Fruit fly (Drosophila melanogaster) whole organism, embryonic: ENCODE results near the gene CG17359.

Experiments
- Ada2b ChIP-seq: fragments of 200-800 bp; sonication (Bioruptor generic); IDR thresholded peaks from 2 replicates; pipeline ENCODE4 v1.3.6; 2022; ENCODE audit warnings: missing biosample characterization, missing genetic modification characterization
- CG10209 ChIP-seq: fragments of 200-800 bp; sonication (Bioruptor generic); optimal IDR thresholded peaks from 3 replicates; lab custom pipeline; 2017; ENCODE audit warnings: missing biosample characterization, mild to moderate bottlenecking, missing genetic modification characterization, missing genetic modification reagents
- CG10321 ChIP-seq: fragments of 200-800 bp; sonication (Bioruptor generic); IDR thresholded peaks from 2 replicates; pipeline ENCODE4 v1.3.6; 2022; ENCODE audit warnings: missing biosample characterization, missing genetic modification characterization
- CG11085 ChIP-seq: fragments of 200-800 bp; sonication (Bioruptor generic); IDR thresholded peaks from 2 replicates; pipeline ENCODE4 v1.3.6; 2022; ENCODE audit warnings: missing biosample characterization, missing genetic modification characterization
- CG11695 ChIP-seq: fragments of 200-800 bp; sonication (Bioruptor generic); IDR thresholded peaks from 3 replicates; pipeline ENCODE4 v1.3.6; 2022; ENCODE audit warnings: missing biosample characterization, missing genetic modification characterization
- CG12071 ChIP-seq: fragments of 200-800 bp; sonication (Bioruptor generic); optimal IDR thresholded peaks from 3 replicates; lab custom pipeline; 2018; ENCODE audit warnings: missing biosample characterization, mild to moderate bottlenecking, missing genetic modification characterization
- CG12104 ChIP-seq: fragments of 200-800 bp; sonication (Bioruptor generic); optimal IDR thresholded peaks from 3 replicates; lab custom pipeline; 2016; ENCODE audit warnings: missing biosample characterization, missing genetic modification characterization
- CG12744 ChIP-seq: fragments of 200-800 bp; sonication (Bioruptor generic); optimal IDR thresholded peaks from 2 replicates; lab custom pipeline; 2016; ENCODE audit warnings: missing biosample characterization, missing genetic modification characterization
- CG13624 ChIP-seq: fragments of 200-800 bp; sonication (Bioruptor generic); optimal IDR thresholded peaks from 2 replicates; lab custom pipeline; 2016; ENCODE audit warnings: missing biosample characterization, missing genetic modification characterization
- CG14710 ChIP-seq: fragments of 200-800 bp; sonication (Bioruptor generic); optimal IDR thresholded peaks from 3 replicates; lab custom pipeline; 2019; ENCODE audit warnings: missing biosample characterization, mild to moderate bottlenecking, missing genetic modification characterization, moderate library complexity
- CG17328 ChIP-seq: fragments of 200-800 bp; sonication (Bioruptor generic); IDR thresholded peaks from 2 replicates; pipeline ENCODE4 v1.3.6; 2022; ENCODE audit warnings: missing biosample characterization, missing genetic modification characterization
- CG17359 ChIP-seq: fragments of 200-800 bp; sonication (Bioruptor generic); optimal IDR thresholded peaks from 3 replicates; lab custom pipeline; 2018; ENCODE audit warnings: missing biosample characterization, mild to moderate bottlenecking, missing genetic modification characterization, moderate library complexity
- CG18476 ChIP-seq: fragments of 200-800 bp; sonication (Bioruptor generic); optimal IDR thresholded peaks from 2 replicates; lab custom pipeline; 2016; ENCODE audit warnings: missing biosample characterization, mild to moderate bottlenecking, missing genetic modification characterization
- CG2199 ChIP-seq: fragments of 200-800 bp; sonication (Bioruptor generic); IDR thresholded peaks from 3 replicates; pipeline ENCODE4 v1.3.6; 2022; ENCODE audit warnings: missing biosample characterization, missing genetic modification characterization
- CG2202 ChIP-seq: fragments of 200-800 bp; sonication (Bioruptor generic); optimal IDR thresholded peaks from 2 replicates; lab custom pipeline; 2018; ENCODE audit warnings: missing biosample characterization, mild to moderate bottlenecking, missing genetic modification characterization
- CG30403 ChIP-seq: fragments of 200-800 bp; sonication (Bioruptor generic); optimal IDR thresholded peaks from 3 replicates; lab custom pipeline; 2016; ENCODE audit warnings: missing biosample characterization, missing genetic modification characterization
- CG43689 ChIP-seq: fragments of 200-800 bp; sonication (Bioruptor generic); IDR thresholded peaks from 2 replicates; pipeline ENCODE4 v1.3.6; 2022; ENCODE audit warnings: missing biosample characterization, missing genetic modification characterization
- CG6689 ChIP-seq: fragments of 200-800 bp; sonication (Bioruptor generic); IDR thresholded peaks from 2 replicates; pipeline ENCODE4 v1.3.6; 2022; ENCODE audit warnings: missing biosample characterization, missing genetic modification characterization
- CG7357 ChIP-seq: fragments of 200-800 bp; sonication (Bioruptor generic); IDR thresholded peaks from 3 replicates; pipeline ENCODE4 v1.3.6; 2022; ENCODE audit warnings: missing biosample characterization, missing genetic modification characterization
- CG8765 ChIP-seq: fragments of 200-800 bp; sonication (Bioruptor generic); IDR thresholded peaks from 2 replicates; pipeline ENCODE4 v1.3.6; 2022; ENCODE audit warnings: missing biosample characterization, missing genetic modification characterization
- CG9727 ChIP-seq: fragments of 200-800 bp; sonication (Bioruptor generic); optimal IDR thresholded peaks from 3 replicates; lab custom pipeline; 2017; ENCODE audit warnings: missing biosample characterization, mild to moderate bottlenecking, missing genetic modification characterization
- CHES-1-like ChIP-seq: fragments of 200-800 bp; sonication (Bioruptor generic); optimal IDR thresholded peaks from 2 replicates; lab custom pipeline; 2016; ENCODE audit warnings: missing biosample characterization, missing genetic modification characterization
- Dll ChIP-seq: fragments of 200-800 bp; sonication (Bioruptor generic); IDR thresholded peaks from 4 replicates; pipeline ENCODE4 v1.3.6; 2022; ENCODE audit warnings: missing biosample characterization, missing genetic modification characterization; ENCODE audit not compliant: partially characterized antibody
- Drgx ChIP-seq: fragments of 200-800 bp; sonication (Bioruptor generic); IDR thresholded peaks from 2 replicates; pipeline ENCODE4 v1.3.6; 2022; ENCODE audit warnings: missing biosample characterization, missing genetic modification characterization
- HmgZ ChIP-seq: fragments of 200-800 bp; sonication (Bioruptor generic); optimal IDR thresholded peaks from 2 replicates; lab custom pipeline; 2018; ENCODE audit warnings: missing biosample characterization, mild to moderate bottlenecking, missing genetic modification characterization
- Med ChIP-seq: fragments of 200-800 bp; sonication (Bioruptor generic); peaks from one replicate; lab custom pipeline; 2016; ENCODE audit warnings: missing biosample characterization, missing genetic modification characterization, mild to moderate bottlenecking, inconsistent platforms, moderate library complexity
- Meics ChIP-seq: fragments of 200-800 bp; sonication (Bioruptor generic); optimal IDR thresholded peaks from 2 replicates; lab custom pipeline; 2017; ENCODE audit warnings: missing biosample characterization, mild to moderate bottlenecking, missing genetic modification characterization
- NC2β ChIP-seq: fragments of 200-800 bp; sonication (Bioruptor generic); optimal IDR thresholded peaks from 2 replicates; lab custom pipeline; 2016; ENCODE audit warnings: missing biosample characterization, missing genetic modification characterization
- Neu2 ChIP-seq: fragments of 200-800 bp; sonication (Bioruptor generic); optimal IDR thresholded peaks from 3 replicates; lab custom pipeline; 2016; ENCODE audit warnings: missing biosample characterization, missing genetic modification characterization, borderline replicate concordance
- Pdp1 ChIP-seq, 2 experiments: fragments of 200-800 bp; sonication (Bioruptor generic); optimal IDR thresholded peaks; 3 replicates each; lab custom pipeline; 2016; ENCODE audit warnings: missing biosample characterization in 2 of 2, missing genetic modification characterization in 2 of 2, mild to moderate bottlenecking in 1 of 2, moderate library complexity in 1 of 2
- Rx ChIP-seq: fragments of 200-800 bp; sonication (Bioruptor generic); IDR thresholded peaks from 2 replicates; pipeline ENCODE4 v1.3.6; 2022; ENCODE audit warnings: missing biosample characterization, missing genetic modification characterization
- Side ChIP-seq: fragments of 200-800 bp; sonication (Bioruptor generic); optimal IDR thresholded peaks from 2 replicates; lab custom pipeline; 2016; ENCODE audit warnings: missing biosample characterization, missing genetic modification characterization
- Sry-δ ChIP-seq: fragments of 200-800 bp; sonication (Bioruptor generic); optimal IDR thresholded peaks from 2 replicates; lab custom pipeline; 2016; ENCODE audit warnings: missing biosample characterization, missing genetic modification characterization
- Stat92E ChIP-seq, 3 experiments: fragments of >200 bp in 2 of 3; fragments of 200-800 bp in 1 of 3; sonication (Bioruptor generic) in 1 of 3; optimal IDR thresholded peaks; 2 replicates each; lab custom pipeline; 2017 to 2019; ENCODE audit warnings: missing biosample characterization in 3 of 3, missing genetic modification characterization in 3 of 3, mild to moderate bottlenecking in 1 of 3, moderate library complexity in 1 of 3
- ac ChIP-seq: fragments of 200-800 bp; sonication (Bioruptor generic); optimal IDR thresholded peaks from 3 replicates; lab custom pipeline; 2017; ENCODE audit warnings: missing biosample characterization, mild to moderate bottlenecking, missing genetic modification characterization
- az2 ChIP-seq: fragments of 200-800 bp; sonication (Bioruptor generic); optimal IDR thresholded peaks from 3 replicates; lab custom pipeline; 2016; ENCODE audit warnings: missing biosample characterization, missing genetic modification characterization
- bab2 ChIP-seq: fragments of 200-800 bp; sonication (Bioruptor generic); optimal IDR thresholded peaks from 2 replicates; lab custom pipeline; 2016; ENCODE audit warnings: missing biosample characterization, missing genetic modification characterization
- caup ChIP-seq: fragments of 200-800 bp; sonication (Bioruptor generic); optimal IDR thresholded peaks from 3 replicates; lab custom pipeline; 2017; ENCODE audit warnings: missing biosample characterization, mild to moderate bottlenecking, missing genetic modification characterization, moderate library complexity; ENCODE audit not compliant: severe bottlenecking
- ci ChIP-seq: fragments of 200-800 bp; sonication (Bioruptor generic); IDR thresholded peaks from 3 replicates; pipeline ENCODE4 v1.3.6; 2022; ENCODE audit warnings: missing biosample characterization, missing genetic modification characterization
- dati ChIP-seq: fragments of 200-800 bp; sonication (Bioruptor generic); IDR thresholded peaks from 2 replicates; pipeline ENCODE4 v1.3.6; 2022; ENCODE audit warnings: missing biosample characterization, missing genetic modification characterization
- dmrt99B ChIP-seq: fragments of 200-800 bp; sonication (Bioruptor generic); optimal IDR thresholded peaks from 2 replicates; lab custom pipeline; 2018; ENCODE audit warnings: missing biosample characterization, mild to moderate bottlenecking, missing genetic modification characterization, moderate library complexity
- emc ChIP-seq: fragments of 200-800 bp; sonication (Bioruptor generic); optimal IDR thresholded peaks from 2 replicates; lab custom pipeline; 2016; ENCODE audit warnings: missing biosample characterization, missing genetic modification characterization
- lmd ChIP-seq: fragments of 200-800 bp; sonication (Bioruptor generic); IDR thresholded peaks from 2 replicates; pipeline ENCODE4 v1.3.6; 2022; ENCODE audit warnings: missing biosample characterization, missing genetic modification characterization
- mirr ChIP-seq: fragments of 200-800 bp; sonication (Bioruptor generic); optimal IDR thresholded peaks from 3 replicates; lab custom pipeline; 2018; ENCODE audit warnings: missing biosample characterization, mild to moderate bottlenecking, missing genetic modification characterization
- nau ChIP-seq: fragments of 200-800 bp; sonication (Bioruptor generic); optimal IDR thresholded peaks from 3 replicates; lab custom pipeline; 2017; ENCODE audit warnings: missing biosample characterization, mild to moderate bottlenecking, missing genetic modification characterization, missing genetic modification reagents
- otp ChIP-seq: fragments of 200-800 bp; sonication (Bioruptor generic); IDR thresholded peaks from 3 replicates; pipeline ENCODE4, ENCODE4 v1.3.6; 2022; ENCODE audit warnings: missing biosample characterization, missing genetic modification characterization
- pho ChIP-seq: fragments of 200-800 bp; sonication (Bioruptor generic); optimal IDR thresholded peaks from 2 replicates; lab custom pipeline; 2016; ENCODE audit warnings: missing biosample characterization, missing genetic modification characterization
- ranshi ChIP-seq: fragments of 200-800 bp; sonication (Bioruptor generic); IDR thresholded peaks from 2 replicates; pipeline ENCODE4 v1.3.6; 2022; ENCODE audit warnings: missing biosample characterization, missing genetic modification characterization
- sim ChIP-seq: fragments of 200-800 bp; sonication (Bioruptor generic); IDR thresholded peaks from 2 replicates; pipeline ENCODE4 v1.3.6; 2022; ENCODE audit warnings: missing biosample characterization, missing genetic modification characterization
- stwl ChIP-seq: fragments of 200-800 bp; sonication (Bioruptor generic); optimal IDR thresholded peaks from 3 replicates; lab custom pipeline; 2018; ENCODE audit warnings: missing biosample characterization, mild to moderate bottlenecking, missing genetic modification characterization, moderate library complexity
- wdn ChIP-seq: fragments of 200-800 bp; sonication (Bioruptor generic); IDR thresholded peaks from 2 replicates; pipeline ENCODE4 v1.3.6; 2022; ENCODE audit warnings: missing biosample characterization, missing genetic modification characterization
- zf30C ChIP-seq: fragments of 200-800 bp; sonication (Bioruptor generic); optimal IDR thresholded peaks from 3 replicates; lab custom pipeline; 2018; ENCODE audit warnings: missing biosample characterization, mild to moderate bottlenecking, missing genetic modification characterization

Gene CG17359

DNA sequence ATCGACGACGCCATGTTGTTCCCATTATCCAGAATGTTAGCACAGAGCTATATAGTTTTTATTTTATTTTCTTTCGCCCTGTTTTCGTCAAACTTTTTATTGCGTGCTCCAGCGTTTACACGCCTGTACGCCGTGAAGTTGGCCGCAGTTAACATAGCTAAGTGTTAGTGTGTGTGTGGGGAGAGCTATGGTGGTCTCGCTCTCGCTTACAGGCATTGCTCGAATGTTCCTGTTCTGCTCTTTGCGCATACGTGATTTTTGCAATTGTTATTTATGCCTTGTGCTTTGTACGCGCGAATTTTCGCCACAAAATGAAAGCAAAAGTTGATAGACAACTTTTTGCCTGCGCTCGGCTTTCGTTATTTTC, 5.0 kb upstream of the CG17359 start (continued):
- TF ChIP-seq wdn (GFP tag; lab: Robert Waterston, UW) (peak; percentile 33; the same call in 1 of the 2 replicates), CG14710 (tag; lab: Kevin White, UChicago) (peak; percentile 27), CG10209 (GFP tag; lab: Kevin White, UChicago) (no peak), Stat92E (GFP tag; optimal IDR thresholded peaks at IDR 0.05; lab: Kevin White, UChicago) (no peak), dmrt99B (tag; lab: Kevin White, UChicago) (peak; percentile 1), stwl (tag; lab: Kevin White, UChicago) (peak; percentile 16), zf30C (GFP tag; lab: Kevin White, UChicago) (no peak), NC2β (GFP tag; lab: Kevin White, UChicago) (peak; percentile 30), pho (GFP tag; lab: Kevin White, UChicago) (no peak), CG43689 (GFP tag; lab: Robert Waterston, UW) (no peak), nau (no peak), CG8765 (no peak), CG6689 (GFP tag; lab: Robert Waterston, UW) (no peak), ci (GFP tag; lab: Robert Waterston, UW) (peak; percentile 82), CG17328 (GFP tag; lab: Robert Waterston, UW) (peak; percentile 32; the same call in 1 of the 2 replicates), Neu2 (no peak), CG12744 (no peak), az2 (GFP tag; lab: Kevin White, UChicago) (no peak), Side (GFP tag; lab: Kevin White, UChicago) (peak; percentile 2), emc (GFP tag; lab: Kevin White, UChicago) (no peak), CG11695 (GFP tag; lab: Robert Waterston, UW) (no peak), caup (GFP tag; lab: Kevin White, UChicago) (peak; percentile 58), CG11085 (GFP tag; lab: Robert Waterston, UW) (no peak), Sry-δ (GFP tag; lab: Kevin White, UChicago) (peak; percentile 17), CG18476 (GFP tag; lab: Kevin White, UChicago) (no peak), CG2202 (tag; lab: Kevin White, UChicago) (no peak), ranshi (GFP tag; lab: Robert Waterston, UW) (no peak; the same call in 1 of the 2 replicates), CG9727 (GFP tag; lab: Kevin White, UChicago) (peak; percentile 29), otp (GFP tag; lab: Robert Waterston, UW) (peak; percentile 60; the same call in 1 of the 3 replicates), CG30403 (no peak), mirr (GFP tag; lab: Kevin White, UChicago) (peak; percentile 71), Ada2b (no peak), bab2 (GFP tag; lab: Kevin White, UChicago) (no peak), lmd (GFP tag; lab: Robert Waterston, UW) (0 out of 2 replicates have a peak, but pooled peaks have one; percentile 16), Dll (GFP tag; lab: Robert Waterston, UW) (no peak), Meics (GFP tag; lab: Kevin White, UChicago) (peak; percentile 18), HmgZ (tag; lab: Kevin White, UChicago) (peak; percentile 37), Rx (GFP tag; lab: Robert Waterston, UW) (no peak), Pdp1 (GFP tag; optimal IDR thresholded peaks at IDR 0.05; lab: Kevin White, UChicago) (no peak), sim (GFP tag; lab: Robert Waterston, UW) (no peak), CG2199 (GFP tag; lab: Robert Waterston, UW) (peak; percentile 64; the same call in 2 of the 3 replicates), Med (GFP tag; lab: Kevin White, UChicago) (peak; percentile 83), CG12071 (peak; percentile 34), ac (GFP tag; lab: Kevin White, UChicago) (no peak), CG10321 (GFP tag; lab: Robert Waterston, UW) (peak; percentile 99), Drgx (GFP tag; lab: Robert Waterston, UW) (peak; percentile 37; the same call in 1 of the 2 replicates), dati (GFP tag; lab: Robert Waterston, UW) (no peak), CG12104 (GFP tag; lab: Kevin White, UChicago) (no peak), CG13624 (GFP tag; lab: Kevin White, UChicago) (peak; percentile 12), CG17359 (tag; lab: Kevin White, UChicago) (no peak), CHES-1-like (GFP tag; lab: Kevin White, UChicago) (peak; percentile 61), CG7357 (no peak)
